Worm (Caenorhabditis elegans): ENCODE measurements around the gene col-173.
"Not testable (repeated sequence)": the region's sequence is repeated elsewhere in the genome, so short reads cannot be mapped to it uniquely, and the experiment has no call there.

DNA sequence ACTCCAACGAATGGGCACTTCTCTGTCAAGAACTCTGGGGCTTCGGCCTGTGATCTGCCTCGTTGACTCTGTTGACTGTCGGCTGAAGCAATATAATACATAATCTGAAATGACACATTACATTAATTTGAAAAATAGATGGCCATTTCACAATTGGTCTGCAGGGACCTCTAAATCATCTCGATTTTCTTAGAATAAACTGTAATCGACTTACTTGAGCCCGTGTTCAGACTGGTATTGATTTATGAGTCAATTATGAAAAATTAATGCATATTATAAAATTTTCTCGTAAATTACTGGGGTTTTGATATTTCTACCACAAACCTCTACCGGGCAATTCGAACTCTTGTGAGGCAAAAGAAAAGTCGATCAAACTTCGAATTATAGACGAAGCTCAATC lies 8.7 kb downstream of the col-173 start, which contains the start of gene C53B7.6:
- not testable (repeated sequence) for TF ChIP-seq C06A6.2 (GFP tag; conservative IDR thresholded peaks at IDR 0.05); T07F8.4 (tag; optimal IDR thresholded peaks at IDR 0.05)
